Worm (Caenorhabditis elegans) whole organism, mixed stage, embryonic: Measurements from ENCODE around the gene cest-1.1.

Source experiments
- M03D4.4 ChIP-seq: sonication (generic microtip); optimal IDR thresholded peaks from 2 replicates; lab custom pipeline; 2017; ENCODE audit warnings: mild to moderate bottlenecking, missing genetic modification characterization, missing compliant biosample characterization
- bed-3 ChIP-seq: fragments of 200-800 bp; sonication (Bioruptor generic); optimal IDR thresholded peaks from 3 replicates; lab custom pipeline; 2018; ENCODE audit warnings: mild to moderate bottlenecking, missing genetic modification characterization, moderate library complexity, missing compliant biosample characterization
- blmp-1 ChIP-seq: fragments of 150-350 bp; optimal IDR thresholded peaks from 2 replicates; lab custom pipeline; 2014; ENCODE audit warnings: missing biosample characterization, missing genetic modification characterization
- ceh-39 ChIP-seq: fragments of 150-350 bp; optimal IDR thresholded peaks from 2 replicates; lab custom pipeline; 2014; ENCODE audit warnings: missing biosample characterization, missing genetic modification characterization
- ceh-43 ChIP-seq: fragments of 200-800 bp; sonication (Bioruptor generic); optimal IDR thresholded peaks from 2 replicates; lab custom pipeline; 2018; ENCODE audit warnings: mild to moderate bottlenecking, missing genetic modification characterization, moderate library complexity, missing compliant biosample characterization
- ceh-83 ChIP-seq: fragments of 200-800 bp; sonication (Bioruptor generic); optimal IDR thresholded peaks from 2 replicates; lab custom pipeline; 2018; ENCODE audit warnings: mild to moderate bottlenecking, missing genetic modification characterization, missing compliant biosample characterization
- ces-1 ChIP-seq: fragments of 150-350 bp; optimal IDR thresholded peaks from 2 replicates; lab custom pipeline; 2014; ENCODE audit warnings: missing biosample characterization, missing genetic modification reagents, missing genetic modification characterization
- drap-1 ChIP-seq: fragments of 200-800 bp; sonication (Bioruptor generic); optimal IDR thresholded peaks from 3 replicates; lab custom pipeline; 2018; ENCODE audit warnings: mild to moderate bottlenecking, missing genetic modification characterization, missing compliant biosample characterization
- elt-1 ChIP-seq: sonication (generic microtip); optimal IDR thresholded peaks from 2 replicates; lab custom pipeline; 2017; ENCODE audit warnings: missing genetic modification characterization, mild to moderate bottlenecking, missing compliant biosample characterization, antibody characterized with exemption, moderate library complexity, borderline replicate concordance; ENCODE audit not compliant: insufficient read depth
- elt-3 ChIP-seq: fragments of 150-350 bp; optimal IDR thresholded peaks from 2 replicates; lab custom pipeline; 2014; ENCODE audit warnings: missing biosample characterization, missing genetic modification characterization
- flh-1 ChIP-seq: fragments of 200-800 bp; sonication (Bioruptor generic); optimal IDR thresholded peaks from 2 replicates; lab custom pipeline; 2018; ENCODE audit warnings: mild to moderate bottlenecking, missing genetic modification characterization, moderate library complexity, missing compliant biosample characterization
- ham-2 ChIP-seq: fragments of 200-800 bp; sonication (Bioruptor generic); optimal IDR thresholded peaks from 2 replicates; lab custom pipeline; 2018; ENCODE audit warnings: mild to moderate bottlenecking, missing genetic modification characterization, missing compliant biosample characterization
- hlh-1 ChIP-seq: fragments of 150-350 bp; optimal IDR thresholded peaks from 2 replicates; lab custom pipeline; 2014; ENCODE audit warnings: missing biosample characterization, missing genetic modification reagents, missing genetic modification characterization
- lin-13 ChIP-seq: fragments of 150-350 bp; optimal IDR thresholded peaks from 2 replicates; lab custom pipeline; 2014; ENCODE audit warnings: missing biosample characterization, missing genetic modification characterization
- lsy-2 ChIP-seq: fragments of 150-350 bp; optimal IDR thresholded peaks from 2 replicates; lab custom pipeline; 2014; ENCODE audit warnings: missing biosample characterization, missing genetic modification characterization
- mab-5 ChIP-seq: fragments of 150-350 bp; optimal IDR thresholded peaks from 2 replicates; lab custom pipeline; 2014; ENCODE audit warnings: missing biosample characterization, missing genetic modification characterization
- mep-1 ChIP-seq: fragments of 150-350 bp; optimal IDR thresholded peaks from 2 replicates; lab custom pipeline; 2017; ENCODE audit warnings: missing biosample characterization, missing genetic modification reagents, missing genetic modification characterization, inconsistent platforms
- mls-2 ChIP-seq: sonication (generic microtip); optimal IDR thresholded peaks from 2 replicates; lab custom pipeline; 2016; ENCODE audit warnings: mild to moderate bottlenecking, missing genetic modification characterization, moderate library complexity, missing compliant biosample characterization
- nhr-12 ChIP-seq: fragments of 150-350 bp; optimal IDR thresholded peaks from 2 replicates; lab custom pipeline; 2014; ENCODE audit warnings: missing biosample characterization, missing genetic modification characterization
- nhr-2 ChIP-seq: fragments of 150-350 bp; optimal IDR thresholded peaks from 2 replicates; lab custom pipeline; 2014; ENCODE audit warnings: missing biosample characterization, missing genetic modification characterization
- nhr-237 ChIP-seq: fragments of 150-350 bp; optimal IDR thresholded peaks from 2 replicates; lab custom pipeline; 2014; ENCODE audit warnings: missing biosample characterization, missing genetic modification characterization
- nhr-28 ChIP-seq: fragments of 150-350 bp; optimal IDR thresholded peaks from 2 replicates; lab custom pipeline; 2014; ENCODE audit warnings: missing biosample characterization, missing genetic modification characterization
- nhr-76 ChIP-seq: sonication (generic microtip); optimal IDR thresholded peaks from 2 replicates; lab custom pipeline; 2017; ENCODE audit warnings: missing biosample characterization, missing genetic modification characterization
- pha-4 ChIP-seq: fragments of 150-350 bp; optimal IDR thresholded peaks from 2 replicates; lab custom pipeline; 2018; ENCODE audit warnings: missing biosample characterization, missing genetic modification reagents, missing genetic modification characterization
- sem-2 ChIP-seq: fragments of 200-800 bp; sonication (Bioruptor generic); optimal IDR thresholded peaks from 2 replicates; lab custom pipeline; 2018; ENCODE audit warnings: mild to moderate bottlenecking, missing genetic modification characterization, missing compliant biosample characterization
- snpc-4 ChIP-seq: fragments of 150-350 bp; optimal IDR thresholded peaks from 2 replicates; lab custom pipeline; 2014; ENCODE audit warnings: missing biosample characterization, missing genetic modification characterization
- sptf-1 ChIP-seq: sonication (generic microtip); optimal IDR thresholded peaks from 2 replicates; lab custom pipeline; 2017; ENCODE audit warnings: mild to moderate bottlenecking, missing genetic modification characterization, moderate library complexity, missing compliant biosample characterization
- tbx-8 ChIP-seq: fragments of 200-800 bp; sonication (Bioruptor generic); optimal IDR thresholded peaks from 2 replicates; lab custom pipeline; 2018; ENCODE audit warnings: mild to moderate bottlenecking, missing genetic modification characterization, moderate library complexity, missing compliant biosample characterization
- unc-120 ChIP-seq: sonication (generic microtip); optimal IDR thresholded peaks from 2 replicates; lab custom pipeline; 2017; ENCODE audit warnings: missing genetic modification characterization, missing compliant biosample characterization; ENCODE audit not compliant: poor library complexity, severe bottlenecking
- zip-8 ChIP-seq: fragments of 150-350 bp; optimal IDR thresholded peaks from 2 replicates; lab custom pipeline; 2014; ENCODE audit warnings: missing biosample characterization, missing genetic modification characterization

cest-1.1 gene

DNA sequence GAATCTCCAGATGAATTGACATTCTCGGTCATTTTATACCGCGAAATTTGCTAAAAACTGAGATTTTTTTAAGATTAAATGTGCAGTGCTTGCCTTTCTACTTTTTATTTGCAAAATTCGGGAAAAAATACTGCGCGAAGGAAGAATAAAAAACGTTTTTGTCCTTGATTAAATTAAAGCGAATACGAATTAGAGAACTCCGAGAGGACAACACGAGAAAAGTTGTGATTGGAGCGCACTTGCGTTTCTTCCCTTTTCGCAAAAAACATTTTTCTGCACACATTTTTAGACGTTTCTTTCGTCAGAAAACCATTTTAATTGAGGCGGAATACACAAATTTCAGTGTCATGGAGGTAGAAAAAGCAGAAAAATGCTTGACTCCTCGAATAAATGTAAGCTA is 18.9 kb upstream of the cest-1.1 start, which contains the start of the genes trm-1 and ints-2:
trm-1 (minus strand) TSS at position 175 of the 400 bp plus-strand sequence.
ints-2 (plus strand) TSS at position 249 of the 400 bp plus-strand sequence.
- TF ChIP-seq nhr-76 (tag; lab: Kevin White, UChicago) (no peak), unc-120 (peak; percentile 34), nhr-237 (tag; lab: Kevin White, UChicago) (no peak), M03D4.4 (tag; lab: Kevin White, UChicago) (no peak), sptf-1 (peak; percentile 11), ham-2 (no peak), ces-1 (peak; percentile 96), lin-13 (tag; lab: Kevin White, UChicago) (peak; percentile 12), blmp-1 (tag; lab: Kevin White, UChicago) (no peak), lsy-2 (tag; lab: Kevin White, UChicago) (peak; percentile 36), elt-1 (tag; lab: Kevin White, UChicago) (no peak), mep-1 (peak; percentile 1)
- TF ChIP-seq, all 35 proteins: peak for 6

- TF ChIP-seq hlh-1 (tag; lab: Kevin White, UChicago) (no peak), snpc-4 (no peak), elt-3 (tag; lab: Kevin White, UChicago) (no peak), nhr-2 (tag; lab: Kevin White, UChicago) (no peak)
These were observed 16.3 kb upstream of the cest-1.1 start, which contains the start of gene cest-2.3 for ce11 chrV:14182860-14183259. cest-2.3 (minus strand) TSS chrV:14182960.

DNA sequence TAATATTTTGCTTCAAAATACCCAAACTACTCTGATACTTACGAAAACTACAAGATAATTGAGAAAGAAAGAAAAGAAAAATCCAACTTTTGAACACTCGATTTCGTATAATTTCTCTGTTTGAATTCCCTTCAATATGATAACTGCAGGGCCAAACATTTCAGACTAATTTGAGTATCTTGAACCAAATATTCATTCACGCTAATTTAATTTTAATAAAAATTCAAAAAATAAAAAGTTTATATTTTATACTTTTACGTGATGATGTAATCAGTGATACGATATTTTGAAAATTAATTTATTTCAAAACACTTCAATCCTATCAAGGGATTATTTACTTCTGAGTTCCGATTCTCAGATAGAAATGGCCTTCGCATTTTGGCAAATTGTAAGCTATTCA is 13.4 kb upstream of the cest-1.1 start, which contains the start of gene ZC376.8:
ZC376.8 (plus strand) TSS at position 301 of the 400 bp plus-strand sequence.
- TF ChIP-seq ham-2, result no peak
- no peak for TF ChIP-seq ceh-83
- TF ChIP-seq nhr-12 (tag; lab: Kevin White, UChicago), result no peak
- no peak for TF ChIP-seq blmp-1 (tag; lab: Kevin White, UChicago)
- no peak for TF ChIP-seq bed-3
- TF ChIP-seq mep-1, result no peak

DNA sequence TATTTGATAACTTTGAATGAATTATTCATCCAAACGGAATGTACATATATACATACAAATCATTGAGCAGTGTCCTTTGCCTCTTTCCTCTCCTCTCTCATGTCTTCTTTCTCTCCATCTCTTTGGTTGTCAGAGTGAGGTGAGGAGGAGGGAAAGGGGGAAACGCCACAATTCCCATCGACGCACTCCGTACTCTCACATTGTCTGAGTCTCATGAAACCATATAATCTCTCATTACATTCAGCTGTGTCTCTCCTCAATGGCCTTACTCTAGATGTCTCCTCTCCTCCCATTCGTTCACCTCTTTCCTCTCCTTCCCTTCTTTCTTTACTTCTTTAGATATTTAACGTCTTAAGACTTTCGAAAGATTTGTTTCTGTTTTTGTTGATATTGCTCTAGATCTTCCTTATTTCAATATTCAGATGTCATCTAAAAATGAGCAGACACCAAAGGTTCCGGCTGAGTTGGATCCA is 11.2 kb upstream of the cest-1.1 start, which contains the start of gene ceh-74:
ceh-74 (plus strand) TSS at position 423 of the 473 bp plus-strand sequence.
- TF ChIP-seq mep-1 (peak; percentile 32), nhr-28 (tag; lab: Kevin White, UChicago) (no peak)
- TF ChIP-seq, all 35 proteins: peak for 1

ce11 chrV:14176572-14176971 is 10.0 kb upstream of the cest-1.1 start:
- TF ChIP-seq flh-1 (GFP tag; lab: Kevin White, UChicago) (no peak), nhr-2 (tag; lab: Kevin White, UChicago) (no peak), drap-1 (no peak), unc-120 (no peak), ceh-39 (no peak), pha-4 (tag; lab: Kevin White, UChicago) (no peak), zip-8 (tag; lab: Kevin White, UChicago) (no peak), nhr-76 (tag; lab: Kevin White, UChicago) (no peak), nhr-12 (tag; lab: Kevin White, UChicago) (no peak), tbx-8 (no peak), lsy-2 (tag; lab: Kevin White, UChicago) (no peak), ceh-43 (no peak), hlh-1 (tag; lab: Kevin White, UChicago) (no peak), elt-1 (tag; lab: Kevin White, UChicago) (no peak), mab-5 (tag; lab: Kevin White, UChicago) (no peak), mls-2 (tag; lab: Kevin White, UChicago) (no peak), nhr-28 (tag; lab: Kevin White, UChicago) (no peak), mep-1 (no peak), sptf-1 (no peak), sem-2 (GFP tag; lab: Kevin White, UChicago) (no peak)

DNA sequence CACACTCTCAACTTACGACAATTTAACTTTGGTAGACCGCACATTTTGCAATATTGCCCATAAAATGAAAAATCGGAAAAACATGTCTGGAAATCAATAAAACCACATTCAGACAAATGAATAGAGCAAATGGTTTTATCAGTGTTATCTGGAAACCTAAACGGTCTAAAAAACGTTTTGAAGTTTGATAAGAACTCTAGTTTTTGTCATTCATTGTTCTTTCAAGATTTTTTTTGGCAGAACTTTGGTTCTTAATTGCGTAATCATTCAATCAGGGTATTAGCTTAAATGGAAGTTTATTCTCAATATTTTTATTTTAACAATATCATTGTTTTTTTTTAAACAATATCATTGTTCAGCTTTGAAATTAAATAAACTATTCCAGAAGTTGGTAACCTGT is 8.7 kb upstream of the cest-1.1 start, which contains the start of gene cest-2.2:
cest-2.2 (minus strand) TSS at position 140 of the 400 bp plus-strand sequence.
- peak; percentile 85 for TF ChIP-seq zip-8 (tag; lab: Kevin White, UChicago)
- TF ChIP-seq snpc-4, result no peak
- TF ChIP-seq mls-2 (tag; lab: Kevin White, UChicago), result no peak
- TF ChIP-seq unc-120, result no peak
